Worm (Caenorhabditis elegans) whole organism, mixed stage, embryonic: ENCODE data around the gene C08F11.7.
"Not testable (repeated sequence)": the region's sequence is repeated elsewhere in the genome, so short reads cannot be mapped to it uniquely, and the experiment has no call there.

Experiments
- M03D4.4 ChIP-seq: sonication (generic microtip); optimal IDR thresholded peaks from 2 replicates; lab custom pipeline; 2017; ENCODE audit warnings: mild to moderate bottlenecking, missing genetic modification characterization, missing compliant biosample characterization
- bed-3 ChIP-seq: fragments of 200-800 bp; sonication (Bioruptor generic); optimal IDR thresholded peaks from 3 replicates; lab custom pipeline; 2018; ENCODE audit warnings: mild to moderate bottlenecking, missing genetic modification characterization, moderate library complexity, missing compliant biosample characterization
- blmp-1 ChIP-seq: fragments of 150-350 bp; optimal IDR thresholded peaks from 2 replicates; lab custom pipeline; 2014; ENCODE audit warnings: missing biosample characterization, missing genetic modification characterization
- ceh-39 ChIP-seq: fragments of 150-350 bp; optimal IDR thresholded peaks from 2 replicates; lab custom pipeline; 2014; ENCODE audit warnings: missing biosample characterization, missing genetic modification characterization
- ceh-43 ChIP-seq: fragments of 200-800 bp; sonication (Bioruptor generic); optimal IDR thresholded peaks from 2 replicates; lab custom pipeline; 2018; ENCODE audit warnings: mild to moderate bottlenecking, missing genetic modification characterization, moderate library complexity, missing compliant biosample characterization
- ceh-83 ChIP-seq: fragments of 200-800 bp; sonication (Bioruptor generic); optimal IDR thresholded peaks from 2 replicates; lab custom pipeline; 2018; ENCODE audit warnings: mild to moderate bottlenecking, missing genetic modification characterization, missing compliant biosample characterization
- ces-1 ChIP-seq: fragments of 150-350 bp; optimal IDR thresholded peaks from 2 replicates; lab custom pipeline; 2014; ENCODE audit warnings: missing biosample characterization, missing genetic modification reagents, missing genetic modification characterization
- cnd-1 ChIP-seq: fragments of 200-800 bp; sonication (Bioruptor generic); optimal IDR thresholded peaks from 2 replicates; lab custom pipeline; 2018; ENCODE audit warnings: mild to moderate bottlenecking, missing genetic modification characterization, missing compliant biosample characterization
- drap-1 ChIP-seq: fragments of 200-800 bp; sonication (Bioruptor generic); optimal IDR thresholded peaks from 3 replicates; lab custom pipeline; 2018; ENCODE audit warnings: mild to moderate bottlenecking, missing genetic modification characterization, missing compliant biosample characterization
- elt-1 ChIP-seq: sonication (generic microtip); optimal IDR thresholded peaks from 2 replicates; lab custom pipeline; 2017; ENCODE audit warnings: missing genetic modification characterization, mild to moderate bottlenecking, missing compliant biosample characterization, antibody characterized with exemption, moderate library complexity, borderline replicate concordance; ENCODE audit not compliant: insufficient read depth
- elt-3 ChIP-seq: fragments of 150-350 bp; optimal IDR thresholded peaks from 2 replicates; lab custom pipeline; 2014; ENCODE audit warnings: missing biosample characterization, missing genetic modification characterization
- flh-1 ChIP-seq: fragments of 200-800 bp; sonication (Bioruptor generic); optimal IDR thresholded peaks from 2 replicates; lab custom pipeline; 2018; ENCODE audit warnings: mild to moderate bottlenecking, missing genetic modification characterization, moderate library complexity, missing compliant biosample characterization
- ham-2 ChIP-seq: fragments of 200-800 bp; sonication (Bioruptor generic); optimal IDR thresholded peaks from 2 replicates; lab custom pipeline; 2018; ENCODE audit warnings: mild to moderate bottlenecking, missing genetic modification characterization, missing compliant biosample characterization
- lin-13 ChIP-seq: fragments of 150-350 bp; optimal IDR thresholded peaks from 2 replicates; lab custom pipeline; 2014; ENCODE audit warnings: missing biosample characterization, missing genetic modification characterization
- lin-32 ChIP-seq: fragments of 200-800 bp; sonication (Bioruptor generic); optimal IDR thresholded peaks from 2 replicates; lab custom pipeline; 2018; ENCODE audit warnings: mild to moderate bottlenecking, missing genetic modification characterization, missing compliant biosample characterization
- lsy-2 ChIP-seq: fragments of 150-350 bp; optimal IDR thresholded peaks from 2 replicates; lab custom pipeline; 2014; ENCODE audit warnings: missing biosample characterization, missing genetic modification characterization
- mab-5 ChIP-seq: fragments of 150-350 bp; optimal IDR thresholded peaks from 2 replicates; lab custom pipeline; 2014; ENCODE audit warnings: missing biosample characterization, missing genetic modification characterization
- mls-2 ChIP-seq: sonication (generic microtip); optimal IDR thresholded peaks from 2 replicates; lab custom pipeline; 2016; ENCODE audit warnings: mild to moderate bottlenecking, missing genetic modification characterization, moderate library complexity, missing compliant biosample characterization
- nhr-12 ChIP-seq: fragments of 150-350 bp; optimal IDR thresholded peaks from 2 replicates; lab custom pipeline; 2014; ENCODE audit warnings: missing biosample characterization, missing genetic modification characterization
- nhr-2 ChIP-seq: fragments of 150-350 bp; optimal IDR thresholded peaks from 2 replicates; lab custom pipeline; 2014; ENCODE audit warnings: missing biosample characterization, missing genetic modification characterization
- nhr-237 ChIP-seq: fragments of 150-350 bp; optimal IDR thresholded peaks from 2 replicates; lab custom pipeline; 2014; ENCODE audit warnings: missing biosample characterization, missing genetic modification characterization
- nhr-28 ChIP-seq: fragments of 150-350 bp; optimal IDR thresholded peaks from 2 replicates; lab custom pipeline; 2014; ENCODE audit warnings: missing biosample characterization, missing genetic modification characterization
- nhr-76 ChIP-seq: sonication (generic microtip); optimal IDR thresholded peaks from 2 replicates; lab custom pipeline; 2017; ENCODE audit warnings: missing biosample characterization, missing genetic modification characterization
- sem-2 ChIP-seq: fragments of 200-800 bp; sonication (Bioruptor generic); optimal IDR thresholded peaks from 2 replicates; lab custom pipeline; 2018; ENCODE audit warnings: mild to moderate bottlenecking, missing genetic modification characterization, missing compliant biosample characterization
- snpc-4 ChIP-seq: fragments of 150-350 bp; optimal IDR thresholded peaks from 2 replicates; lab custom pipeline; 2014; ENCODE audit warnings: missing biosample characterization, missing genetic modification characterization
- sptf-1 ChIP-seq: sonication (generic microtip); optimal IDR thresholded peaks from 2 replicates; lab custom pipeline; 2017; ENCODE audit warnings: mild to moderate bottlenecking, missing genetic modification characterization, moderate library complexity, missing compliant biosample characterization
- tbx-8 ChIP-seq: fragments of 200-800 bp; sonication (Bioruptor generic); optimal IDR thresholded peaks from 2 replicates; lab custom pipeline; 2018; ENCODE audit warnings: mild to moderate bottlenecking, missing genetic modification characterization, moderate library complexity, missing compliant biosample characterization
- unc-120 ChIP-seq: sonication (generic microtip); optimal IDR thresholded peaks from 2 replicates; lab custom pipeline; 2017; ENCODE audit warnings: missing genetic modification characterization, missing compliant biosample characterization; ENCODE audit not compliant: poor library complexity, severe bottlenecking
- unc-39 ChIP-seq: fragments of 150-350 bp; optimal IDR thresholded peaks from 2 replicates; lab custom pipeline; 2014; ENCODE audit warnings: missing biosample characterization, missing genetic modification characterization
- unc-62 ChIP-seq: fragments of 150-350 bp; optimal IDR thresholded peaks from 2 replicates; lab custom pipeline; 2014; ENCODE audit warnings: missing biosample characterization, missing genetic modification reagents, missing genetic modification characterization
- zip-8 ChIP-seq: fragments of 150-350 bp; optimal IDR thresholded peaks from 2 replicates; lab custom pipeline; 2014; ENCODE audit warnings: missing biosample characterization, missing genetic modification characterization

C08F11.7 gene

ce11 chrIV:13636975-13637374 lies at the start of gene C08F11.7:
Gene C08F11.7, plus strand, starts transcription at chrIV:13637275.
- TF ChIP-seq sem-2 (no peak), bed-3 (GFP tag; lab: Kevin White, UChicago) (no peak), tbx-8 (GFP tag; lab: Kevin White, UChicago) (no peak), unc-62 (GFP tag; lab: Kevin White, UChicago) (no peak), mab-5 (tag; lab: Kevin White, UChicago) (no peak), blmp-1 (tag; lab: Kevin White, UChicago) (no peak)

- TF ChIP-seq unc-39 (tag; lab: Kevin White, UChicago); unc-62 (GFP tag; lab: Kevin White, UChicago); flh-1 (GFP tag; lab: Kevin White, UChicago): not testable (repeated sequence)
Measured at ce11 chrIV:13588544-13589043, 48.5 kb upstream of the C08F11.7 start, which contains the start of gene sru-9. Gene sru-9, plus strand, starts transcription at chrIV:13588993.

DNA sequence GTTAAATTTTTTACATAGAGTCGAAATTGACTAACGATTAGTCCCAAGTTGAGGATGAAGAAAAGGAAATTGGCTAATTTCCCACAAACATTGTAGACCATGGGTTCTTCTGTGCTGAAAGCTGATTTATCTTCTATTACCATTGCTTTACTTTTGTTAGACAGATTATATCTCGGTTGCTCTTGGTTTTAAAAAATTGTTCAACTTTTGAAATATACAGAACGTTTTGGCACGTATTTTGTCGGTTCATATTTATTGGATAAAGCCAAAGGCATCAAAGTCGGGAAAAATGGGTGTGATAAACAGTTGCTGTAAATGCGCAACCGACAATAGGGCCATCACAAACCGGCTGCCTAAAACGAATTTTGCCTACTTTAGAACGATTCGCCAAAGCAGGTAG lies 45.4 kb upstream of the C08F11.7 start, which contains the start of gene tsp-5:
Gene tsp-5 (minus strand): TSS at position 101 of the 400 bp plus-strand sequence.
- no peak for TF ChIP-seq drap-1 (GFP tag; lab: Kevin White, UChicago)
- TF ChIP-seq ham-2 (GFP tag; lab: Kevin White, UChicago), result no peak
- no peak for TF ChIP-seq mab-5 (tag; lab: Kevin White, UChicago)
- no peak for TF ChIP-seq nhr-2 (tag; lab: Kevin White, UChicago)
- TF ChIP-seq zip-8, result no peak
- no peak for TF ChIP-seq ceh-39 (tag; lab: Kevin White, UChicago)
- TF ChIP-seq sem-2, result no peak
- no peak for TF ChIP-seq nhr-76 (tag; lab: Kevin White, UChicago)
- TF ChIP-seq ceh-83 (GFP tag; lab: Kevin White, UChicago), result no peak
- no peak for TF ChIP-seq M03D4.4 (tag; lab: Kevin White, UChicago)
- no peak for TF ChIP-seq tbx-8 (GFP tag; lab: Kevin White, UChicago)
- no peak for TF ChIP-seq lsy-2 (tag; lab: Kevin White, UChicago)
- no peak for TF ChIP-seq mls-2 (tag; lab: Kevin White, UChicago)
- TF ChIP-seq ces-1 (GFP tag; lab: Kevin White, UChicago), result no peak
- TF ChIP-seq unc-120 (tag; lab: Kevin White, UChicago), result no peak
- no peak for TF ChIP-seq nhr-237 (tag; lab: Kevin White, UChicago)
- no peak for TF ChIP-seq lin-13 (tag; lab: Kevin White, UChicago)
- no peak for TF ChIP-seq cnd-1

ce11 chrIV:13593351-13593750 lies 43.7 kb upstream of the C08F11.7 start, which contains the start of gene Y45F10B.3:
Gene Y45F10B.3, plus strand, starts transcription at chrIV:13593651.
- TF ChIP-seq unc-120 (tag; lab: Kevin White, UChicago) (no peak), flh-1 (GFP tag; lab: Kevin White, UChicago) (no peak), mab-5 (tag; lab: Kevin White, UChicago) (no peak)

- not testable (repeated sequence) for TF ChIP-seq elt-3; ceh-83 (GFP tag; lab: Kevin White, UChicago); ceh-43 (GFP tag; lab: Kevin White, UChicago)
- TF ChIP-seq, all 35 proteins: peak for 0; not testable (repeated sequence) for 35
Measured at ce11 chrIV:13597813-13598212, 39.3 kb upstream of the C08F11.7 start, which contains the start of gene Y45F10B.9. Gene Y45F10B.9, minus strand, starts transcription at chrIV:13597913.

DNA sequence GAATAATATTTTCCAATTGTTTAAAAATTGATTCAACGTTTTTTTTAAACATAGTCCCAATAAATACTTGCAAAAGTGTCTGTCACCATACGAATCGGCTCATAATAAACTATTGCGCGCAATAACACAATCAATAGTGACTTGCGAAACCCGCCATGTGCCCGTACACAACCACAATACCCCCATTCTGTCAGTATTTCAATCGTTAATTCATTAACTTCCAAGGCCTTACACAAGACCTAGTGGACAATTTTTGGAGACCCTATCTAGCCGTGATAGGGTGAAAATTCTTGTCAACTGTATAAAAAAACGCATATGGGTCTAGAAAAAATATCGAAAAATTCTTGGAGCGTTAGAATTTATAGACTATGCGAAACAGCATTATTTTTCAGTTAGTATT lies 36.4 kb upstream of the C08F11.7 start:
- TF ChIP-seq nhr-2 (tag; lab: Kevin White, UChicago), result no peak
- no peak for TF ChIP-seq ham-2 (GFP tag; lab: Kevin White, UChicago)
- TF ChIP-seq, all 35 proteins: peak for 0

DNA sequence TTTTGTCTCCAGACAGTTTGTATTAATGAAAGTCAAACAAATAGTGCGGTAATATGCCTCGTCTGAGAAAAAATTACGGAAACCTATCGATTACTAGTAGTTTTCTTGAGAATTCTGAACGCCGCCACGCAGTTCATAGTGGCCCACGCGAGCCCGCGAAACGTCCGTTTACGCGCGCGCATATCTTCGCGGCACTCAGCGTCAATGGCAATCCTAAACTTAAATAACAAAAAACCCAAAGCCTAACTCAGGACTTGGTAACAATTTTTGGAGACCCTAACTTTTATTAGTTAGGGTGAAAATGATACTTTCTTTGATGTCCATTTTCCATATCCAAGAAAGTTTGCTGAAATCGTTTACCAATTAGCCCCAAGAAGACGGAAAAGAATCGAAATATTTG lies 35.6 kb upstream of the C08F11.7 start:
- TF ChIP-seq elt-3 (no peak), ceh-83 (GFP tag; lab: Kevin White, UChicago) (no peak), nhr-237 (tag; lab: Kevin White, UChicago) (no peak), lin-13 (tag; lab: Kevin White, UChicago) (no peak), nhr-12 (tag; lab: Kevin White, UChicago) (no peak), ham-2 (GFP tag; lab: Kevin White, UChicago) (no peak), nhr-76 (tag; lab: Kevin White, UChicago) (no peak), unc-62 (GFP tag; lab: Kevin White, UChicago) (no peak), unc-39 (tag; lab: Kevin White, UChicago) (no peak), elt-1 (tag; lab: Kevin White, UChicago) (no peak), ceh-43 (GFP tag; lab: Kevin White, UChicago) (no peak), sptf-1 (no peak), snpc-4 (tag; lab: Kevin White, UChicago) (no peak), M03D4.4 (tag; lab: Kevin White, UChicago) (no peak), nhr-28 (tag; lab: Kevin White, UChicago) (no peak), mls-2 (tag; lab: Kevin White, UChicago) (no peak), tbx-8 (GFP tag; lab: Kevin White, UChicago) (no peak), lin-32 (GFP tag; lab: Kevin White, UChicago) (no peak)
- TF ChIP-seq, all 35 proteins: peak for 0
